Worm (Caenorhabditis elegans): ENCODE results near the gene appg-2.

The appg-2 gene

DNA sequence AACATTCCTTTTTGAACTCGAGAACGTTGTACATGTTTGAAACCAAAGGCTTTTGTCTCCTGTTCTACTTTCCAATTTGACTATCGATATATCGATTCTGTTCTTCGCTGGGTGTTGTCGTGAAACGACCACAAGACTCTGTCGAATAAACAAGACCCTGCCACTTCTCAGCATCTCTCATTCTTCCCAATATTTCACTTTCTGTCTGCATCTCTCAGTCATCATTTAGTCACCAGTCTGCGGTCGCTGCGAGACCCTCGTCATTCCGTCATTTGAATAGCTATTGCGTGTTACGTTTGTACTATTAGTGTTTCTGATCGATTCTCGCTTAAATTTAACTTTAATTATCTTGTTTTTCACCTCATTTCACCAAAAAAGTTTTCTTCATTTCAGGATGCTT lies 13.6 kb upstream of the appg-2 start:
- TF ChIP-seq mep-1 (tag; optimal IDR thresholded peaks at IDR 0.05) (peak; percentile 89), lin-32 (GFP tag; optimal IDR thresholded peaks at IDR 0.05) (no peak), ceh-43 (GFP tag; optimal IDR thresholded peaks at IDR 0.05) (no peak), M03D4.4 (tag; optimal IDR thresholded peaks at IDR 0.05) (no peak), sptf-1 (tag; optimal IDR thresholded peaks at IDR 0.05) (peak; percentile 18), snpc-4 (tag; optimal IDR thresholded peaks at IDR 0.05) (no peak), drap-1 (GFP tag; optimal IDR thresholded peaks at IDR 0.05) (peak; percentile 24), unc-120 (tag; optimal IDR thresholded peaks at IDR 0.05; ENCODE audit: poor library complexity, severe bottlenecking) (peak; percentile 10), nhr-237 (tag; optimal IDR thresholded peaks at IDR 0.05) (peak; percentile 87), cnd-1 (tag; optimal IDR thresholded peaks at IDR 0.05) (peak; percentile 0), nhr-2 (tag; optimal IDR thresholded peaks at IDR 0.05) (peak; percentile 55), ham-2 (GFP tag; optimal IDR thresholded peaks at IDR 0.05) (peak; percentile 44), ztf-11 (tag; optimal IDR thresholded peaks at IDR 0.05) (peak; percentile 58), unc-62 (GFP tag; optimal IDR thresholded peaks at IDR 0.05) (peak; percentile 93), elt-3 (tag; optimal IDR thresholded peaks at IDR 0.05) (peak; percentile 21), nhr-12 (tag; optimal IDR thresholded peaks at IDR 0.05) (no peak), elt-1 (tag; optimal IDR thresholded peaks at IDR 0.05; ENCODE audit: borderline replicate concordance, insufficient read depth) (no peak), ceh-39 (tag; optimal IDR thresholded peaks at IDR 0.05) (peak; percentile 100), ceh-83 (GFP tag; optimal IDR thresholded peaks at IDR 0.05) (no peak), tbx-8 (GFP tag; optimal IDR thresholded peaks at IDR 0.05) (no peak), zip-8 (tag; optimal IDR thresholded peaks at IDR 0.05) (peak; percentile 55), pha-4 (tag; optimal IDR thresholded peaks at IDR 0.05) (peak; percentile 97), lin-13 (tag; optimal IDR thresholded peaks at IDR 0.05) (peak; percentile 67), lsy-2 (tag; optimal IDR thresholded peaks at IDR 0.05) (peak; percentile 77), ces-1 (GFP tag; optimal IDR thresholded peaks at IDR 0.05) (peak; percentile 82), unc-39 (tag; optimal IDR thresholded peaks at IDR 0.05) (no peak), hlh-1 (tag; optimal IDR thresholded peaks at IDR 0.05) (peak; percentile 67), nhr-28 (tag; optimal IDR thresholded peaks at IDR 0.05) (no peak), mab-5 (tag; optimal IDR thresholded peaks at IDR 0.05) (peak; percentile 70), nhr-76 (tag; optimal IDR thresholded peaks at IDR 0.05) (no peak)

DNA sequence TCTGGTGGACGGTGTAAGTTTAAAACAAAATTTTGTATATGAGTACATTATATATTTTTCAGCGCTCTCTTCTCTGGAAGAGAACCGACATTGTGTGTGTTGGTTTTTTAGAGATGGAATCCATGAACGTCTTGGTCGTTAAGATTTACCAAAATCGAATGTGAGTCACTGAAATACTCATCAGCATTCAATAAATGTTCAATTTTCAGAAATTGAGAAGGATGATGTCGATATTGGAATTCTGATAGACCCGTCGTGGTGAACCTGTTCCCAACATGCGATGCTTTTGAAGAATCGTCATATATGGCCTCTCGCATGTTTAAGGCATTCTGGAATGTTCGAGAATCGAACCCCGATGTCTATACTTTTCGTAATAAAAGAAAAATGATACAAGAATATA lies 12.2 kb upstream of the appg-2 start:
- TF ChIP-seq pha-4 (tag; optimal IDR thresholded peaks at IDR 0.05): no peak

ce11 chrII:8789828-8790558 lies 10.9 kb upstream of the appg-2 start, which contains the start of gene F07H5.13:
Gene F07H5.13, plus strand, starts transcription at chrII:8790557.
- TF ChIP-seq ceh-43 (GFP tag; optimal IDR thresholded peaks at IDR 0.05) (no peak), zip-8 (tag; optimal IDR thresholded peaks at IDR 0.05) (no peak), cnd-1 (tag; optimal IDR thresholded peaks at IDR 0.05) (peak; percentile 21), elt-3 (tag; optimal IDR thresholded peaks at IDR 0.05) (no peak), blmp-1 (tag; optimal IDR thresholded peaks at IDR 0.05) (peak; percentile 10), hlh-1 (tag; optimal IDR thresholded peaks at IDR 0.05) (peak; percentile 61), bed-3 (GFP tag; optimal IDR thresholded peaks at IDR 0.05) (no peak), unc-62 (GFP tag; optimal IDR thresholded peaks at IDR 0.05) (peak; percentile 39), ceh-83 (GFP tag; optimal IDR thresholded peaks at IDR 0.05) (no peak), nhr-2 (tag; optimal IDR thresholded peaks at IDR 0.05) (peak; percentile 82), nhr-28 (tag; optimal IDR thresholded peaks at IDR 0.05) (no peak)

DNA sequence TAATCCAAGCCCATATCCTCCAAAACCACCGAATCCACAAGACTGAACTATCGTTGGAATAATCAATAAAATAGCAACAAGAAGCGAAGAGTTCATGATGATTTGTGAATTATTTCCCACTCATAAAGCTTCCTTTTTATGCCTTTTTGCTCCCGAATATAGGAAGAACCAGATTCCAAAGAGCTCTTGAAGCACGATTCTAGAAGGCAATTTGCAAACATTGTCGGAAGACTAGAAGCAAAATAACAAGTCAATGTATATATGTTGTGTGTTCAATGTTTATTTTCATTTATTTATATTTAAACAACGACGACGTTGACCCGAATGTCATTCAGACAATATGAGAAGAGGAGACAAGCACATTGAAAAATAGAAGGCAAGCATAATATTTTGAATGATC lies 8.3 kb upstream of the appg-2 start, which contains the start of gene idpa-2:
TSS of gene idpa-2 (minus strand) at position 101 of the 400 bp plus-strand sequence.
- TF ChIP-seq blmp-1 (tag; optimal IDR thresholded peaks at IDR 0.05): no peak
- no peak for TF ChIP-seq unc-62 (GFP tag; optimal IDR thresholded peaks at IDR 0.05)
- no peak for TF ChIP-seq lin-32 (GFP tag; optimal IDR thresholded peaks at IDR 0.05)
- TF ChIP-seq nhr-28 (tag; optimal IDR thresholded peaks at IDR 0.05): no peak
- TF ChIP-seq ham-2 (GFP tag; optimal IDR thresholded peaks at IDR 0.05): no peak
- TF ChIP-seq lsy-2 (tag; optimal IDR thresholded peaks at IDR 0.05): no peak

- no peak for TF ChIP-seq flh-1 (GFP tag; optimal IDR thresholded peaks at IDR 0.05)
- TF ChIP-seq sptf-1 (tag; optimal IDR thresholded peaks at IDR 0.05): no peak
- TF ChIP-seq ham-2 (GFP tag; optimal IDR thresholded peaks at IDR 0.05): no peak
- TF ChIP-seq unc-62 (GFP tag; optimal IDR thresholded peaks at IDR 0.05): no peak
- no peak for TF ChIP-seq nhr-237 (tag; optimal IDR thresholded peaks at IDR 0.05)
- no peak for TF ChIP-seq ceh-39 (tag; optimal IDR thresholded peaks at IDR 0.05)
- TF ChIP-seq lsy-2 (tag; optimal IDR thresholded peaks at IDR 0.05): no peak
- no peak for TF ChIP-seq nhr-76 (tag; optimal IDR thresholded peaks at IDR 0.05)
- TF ChIP-seq ztf-11 (tag; optimal IDR thresholded peaks at IDR 0.05): no peak
Measured at ce11 chrII:8794072-8794471, 6.9 kb upstream of the appg-2 start, which contains the start of gene F07H5.7. Gene F07H5.7, minus strand, starts transcription at chrII:8794172.
